Fruit fly (Drosophila melanogaster) whole organism, pupa: ENCODE results near the gene eIF2gamma.

Source experiments
- CG13204 ChIP-seq: fragments of 200-800 bp; sonication (Bioruptor generic); optimal IDR thresholded peaks from 2 replicates; lab custom pipeline; 2018; ENCODE audit warnings: missing biosample characterization, mild to moderate bottlenecking, missing genetic modification characterization, moderate library complexity
- CG14655 ChIP-seq: fragments of 200-800 bp; sonication (Bioruptor generic); optimal IDR thresholded peaks from 3 replicates; lab custom pipeline; 2017; ENCODE audit warnings: mild to moderate bottlenecking, missing biosample characterization, missing genetic modification reagents, missing genetic modification characterization
- CG17806 ChIP-seq: fragments of 200-800 bp; sonication (Bioruptor generic); optimal IDR thresholded peaks from 2 replicates; lab custom pipeline; 2018; ENCODE audit warnings: missing biosample characterization, mild to moderate bottlenecking, missing genetic modification characterization, moderate library complexity
- CG32121 ChIP-seq: fragments of 200-800 bp; sonication (Bioruptor generic); IDR thresholded peaks from 2 replicates; pipeline ENCODE4 v1.3.6; 2022; ENCODE audit warnings: missing biosample characterization, missing genetic modification characterization
- CG4496 ChIP-seq: fragments of 200-800 bp; sonication (Bioruptor generic); IDR thresholded peaks from 3 replicates; pipeline ENCODE4 v1.3.6; 2022; ENCODE audit warnings: missing biosample characterization, missing genetic modification characterization
- D1 ChIP-seq: fragments of 200-800 bp; sonication (Bioruptor generic); optimal IDR thresholded peaks from 2 replicates; lab custom pipeline; 2018; ENCODE audit warnings: missing biosample characterization, mild to moderate bottlenecking, missing genetic modification characterization, moderate library complexity
- EcR ChIP-seq: fragments of 200-800 bp; sonication (Bioruptor generic); optimal IDR thresholded peaks from 3 replicates; lab custom pipeline; 2019; ENCODE audit warnings: missing biosample characterization, missing genetic modification characterization, mild to moderate bottlenecking, moderate library complexity, missing genetic modification reagents
- Pif1B ChIP-seq: fragments of 200-800 bp; sonication (Bioruptor generic); optimal IDR thresholded peaks from 3 replicates; lab custom pipeline; 2016; ENCODE audit warnings: missing biosample characterization, missing genetic modification characterization
- Snoo ChIP-seq: fragments of 200-800 bp; sonication (Bioruptor generic); optimal IDR thresholded peaks from 3 replicates; lab custom pipeline; 2017; ENCODE audit warnings: missing biosample characterization, mild to moderate bottlenecking, missing genetic modification characterization, inconsistent platforms
- fd96Ca ChIP-seq: fragments of 200-800 bp; sonication (Bioruptor generic); IDR thresholded peaks from 3 replicates; pipeline ENCODE4 v1.3.6; 2022; ENCODE audit warnings: missing biosample characterization, missing genetic modification characterization
- rn ChIP-seq: fragments of 200-800 bp; sonication (Bioruptor generic); IDR thresholded peaks from 2 replicates; pipeline ENCODE4 v1.3.6; 2022; ENCODE audit warnings: missing biosample characterization, missing genetic modification characterization

- TF ChIP-seq Pif1B (no peak), CG14655 (GFP tag; lab: Kevin White, UChicago) (no peak), CG13204 (no peak), EcR (GFP tag; lab: Kevin White, UChicago) (no peak), CG17806 (no peak), rn (GFP tag; lab: Robert Waterston, UW) (no peak), D1 (tag; lab: Kevin White, UChicago) (no peak), Snoo (tag; lab: Kevin White, UChicago) (no peak), CG32121 (GFP tag; lab: Robert Waterston, UW) (no peak), fd96Ca (GFP tag; lab: Robert Waterston, UW) (no peak), CG4496 (GFP tag; lab: Robert Waterston, UW) (no peak)
Measured at dm6 chr3R:15222973-15223372, 40.3 kb downstream of the eIF2gamma start, which contains the start of gene Polr2G.
